Fruit fly (Drosophila melanogaster): Measurements from ENCODE around the gene SdhBL.

SdhBL gene

dm6 chrX:18936606-18937005, 42.4 kb downstream of the SdhBL start:
- TF ChIP-seq CTCF (GFP tag; optimal IDR thresholded peaks at IDR 0.05) (peak; percentile 60), sna (GFP tag; IDR thresholded peaks at IDR 0.05; ENCODE audit: partially characterized antibody) (no peak), onecut (GFP tag; IDR thresholded peaks at IDR 0.05) (no peak), wek (GFP tag; optimal IDR thresholded peaks at IDR 0.05) (no peak), sqz (GFP tag; optimal IDR thresholded peaks at IDR 0.05) (no peak), NC2β (GFP tag; optimal IDR thresholded peaks at IDR 0.05) (no peak), oc (tag; optimal IDR thresholded peaks at IDR 0.05) (no peak), Med (GFP tag) (peak; percentile 63)

dm6 chrX:18938127-18938939, 44.1 kb downstream of the SdhBL start:
- TF ChIP-seq Trl (optimal IDR thresholded peaks at IDR 0.05) (no peak), Trl (GFP tag; optimal IDR thresholded peaks at IDR 0.05) (no peak), wor (GFP tag; IDR thresholded peaks at IDR 0.05) (no peak), CG8359 (GFP tag; optimal IDR thresholded peaks at IDR 0.05; ENCODE audit: borderline replicate concordance) (no peak), Stat92E (GFP tag; optimal IDR thresholded peaks at IDR 0.05) (no peak), CG2678 (tag; optimal IDR thresholded peaks at IDR 0.05) (peak; percentile 56), D19A (tag; optimal IDR thresholded peaks at IDR 0.05) (peak; percentile 40), Xrp1 (GFP tag; IDR thresholded peaks at IDR 0.05) (peak; percentile 69), MBD-R2 (GFP tag; IDR thresholded peaks at IDR 0.05) (no peak), TFAM (GFP tag; optimal IDR thresholded peaks at IDR 0.05) (no peak), exex (tag; optimal IDR thresholded peaks at IDR 0.05) (no peak), Nf-YC (tag; optimal IDR thresholded peaks at IDR 0.05) (peak; percentile 11), CG8924 (tag; optimal IDR thresholded peaks at IDR 0.05) (peak; percentile 65), mld (GFP tag; IDR thresholded peaks at IDR 0.05; ENCODE audit: partially characterized antibody) (no peak), CG1647 (GFP tag; optimal IDR thresholded peaks at IDR 0.05) (no peak), CG8388 (GFP tag; optimal IDR thresholded peaks at IDR 0.05) (peak; percentile 78), luna (GFP tag; optimal IDR thresholded peaks at IDR 0.05) (no peak), pan (optimal IDR thresholded peaks at IDR 0.05) (no peak), pan (GFP tag; optimal IDR thresholded peaks at IDR 0.05 in 1 of 2, IDR thresholded peaks at IDR 0.05 in 1 of 2) (no peak), maf-S (GFP tag; optimal IDR thresholded peaks at IDR 0.05) (no peak), Sry-δ (GFP tag; optimal IDR thresholded peaks at IDR 0.05) (no peak), fru (optimal IDR thresholded peaks at IDR 0.05) (no peak), klu (GFP tag; IDR thresholded peaks at IDR 0.05) (no peak; the same call in 1 of the 2 replicates), CG32772 (GFP tag; IDR thresholded peaks at IDR 0.05) (peak; percentile 67), D19B (GFP tag; optimal IDR thresholded peaks at IDR 0.05) (no peak), Side (GFP tag; optimal IDR thresholded peaks at IDR 0.05) (no peak), CG10366 (GFP tag; IDR thresholded peaks at IDR 0.05) (peak; percentile 39), peb (GFP tag; IDR thresholded peaks at IDR 0.05) (no peak), GATAe (GFP tag; conservative IDR thresholded peaks at IDR 0.05) (no peak), chif (GFP tag; optimal IDR thresholded peaks at IDR 0.05) (no peak), CG3163 (GFP tag; optimal IDR thresholded peaks at IDR 0.05) (no peak), cas (GFP tag; IDR thresholded peaks at IDR 0.05) (no peak), CG31388 (GFP tag; optimal IDR thresholded peaks at IDR 0.05) (no peak), CG10959 (GFP tag; IDR thresholded peaks at IDR 0.05) (peak; percentile 67), CG18262 (tag; optimal IDR thresholded peaks at IDR 0.05) (peak; percentile 78), eyg (GFP tag; optimal IDR thresholded peaks at IDR 0.05) (no peak), pho (GFP tag; optimal IDR thresholded peaks at IDR 0.05) (no peak), bcd (GFP tag; optimal IDR thresholded peaks at IDR 0.05) (peak; percentile 29), CG33557 (GFP tag; optimal IDR thresholded peaks at IDR 0.05) (peak; percentile 57), chm (GFP tag; IDR thresholded peaks at IDR 0.05) (peak; percentile 64), CG14441 (GFP tag; IDR thresholded peaks at IDR 0.05) (no peak), sima (GFP tag; optimal IDR thresholded peaks at IDR 0.05) (no peak), CG14860 (GFP tag; IDR thresholded peaks at IDR 0.05; ENCODE audit: partially characterized antibody) (no peak)

Measured in whole organism, embryonic.